Fruit fly (Drosophila melanogaster): ENCODE measurements around the gene CG5274.
A peak's percentile ranks its signal among the peaks of the same experiment; 100 is the strongest.

The CG5274 gene

dm6 chr3L:20432297-20432696, 4.8 kb upstream of the CG5274 start, which contains the start of the genes Las and Psn (continued):
- no peak for TF ChIP-seq Nf-YB (GFP tag; optimal IDR thresholded peaks at IDR 0.05)
- no peak for TF ChIP-seq h (optimal IDR thresholded peaks at IDR 0.05)
- TF ChIP-seq CG12071 (GFP tag; optimal IDR thresholded peaks at IDR 0.05) = no peak
- TF ChIP-seq Bgb (GFP tag; IDR thresholded peaks at IDR 0.05; ENCODE audit: partially characterized antibody) = 0 out of 2 replicates have a peak, but pooled peaks have one; percentile 32
- TF ChIP-seq Oaz (GFP tag; IDR thresholded peaks at IDR 0.05) = no peak
- TF ChIP-seq CG16779 (GFP tag; IDR thresholded peaks at IDR 0.05) = no peak
- TF ChIP-seq H15 (GFP tag; IDR thresholded peaks at IDR 0.05) = no peak
- no peak for TF ChIP-seq TFAM (GFP tag; optimal IDR thresholded peaks at IDR 0.05)
- TF ChIP-seq Hmx (GFP tag; optimal IDR thresholded peaks at IDR 0.05) = peak; percentile 3
- peak; percentile 60 for TF ChIP-seq MBD-R2 (GFP tag; IDR thresholded peaks at IDR 0.05)
- TF ChIP-seq CG6689 (GFP tag; IDR thresholded peaks at IDR 0.05) = no peak
- no peak for TF ChIP-seq tap (tag; optimal IDR thresholded peaks at IDR 0.05)
- TF ChIP-seq fru (optimal IDR thresholded peaks at IDR 0.05) = no peak
- no peak for TF ChIP-seq Mad (GFP tag; optimal IDR thresholded peaks at IDR 0.05)
- no peak for TF ChIP-seq Hr3 (GFP tag; optimal IDR thresholded peaks at IDR 0.05)
- no peak for TF ChIP-seq CG8765 (GFP tag; IDR thresholded peaks at IDR 0.05)
- TF ChIP-seq sc (optimal IDR thresholded peaks at IDR 0.05) = no peak
- TF ChIP-seq sc (GFP tag; optimal IDR thresholded peaks at IDR 0.05) = no peak
- peak; percentile 63 for TF ChIP-seq Dref (GFP tag; IDR thresholded peaks at IDR 0.05)
- TF ChIP-seq CG11456 (GFP tag; IDR thresholded peaks at IDR 0.05) = no peak
- TF ChIP-seq disco-r (GFP tag; optimal IDR thresholded peaks at IDR 0.05) = no peak
- no peak for TF ChIP-seq schlank (tag; optimal IDR thresholded peaks at IDR 0.05)
- no peak for TF ChIP-seq CG9215 (GFP tag; IDR thresholded peaks at IDR 0.05)
- TF ChIP-seq sisA (GFP tag; IDR thresholded peaks at IDR 0.05) = no peak
- no peak for TF ChIP-seq dati (GFP tag; IDR thresholded peaks at IDR 0.05)
- peak; percentile 51 for TF ChIP-seq CG4617 (GFP tag; optimal IDR thresholded peaks at IDR 0.05; ENCODE audit: borderline replicate concordance)
- no peak for TF ChIP-seq Hand (GFP tag; optimal IDR thresholded peaks at IDR 0.05)
- peak; percentile 9 for TF ChIP-seq tin (GFP tag; optimal IDR thresholded peaks at IDR 0.05)
- peak; percentile 88 for TF ChIP-seq sens (GFP tag)
- peak; percentile 28 to 76 for TF ChIP-seq Pdp1 (GFP tag; optimal IDR thresholded peaks at IDR 0.05)
- TF ChIP-seq Lim3 (GFP tag; IDR thresholded peaks at IDR 0.05) = no peak
- TF ChIP-seq cas (GFP tag; IDR thresholded peaks at IDR 0.05) = no peak
- peak; percentile 13 for TF ChIP-seq nom (GFP tag; optimal IDR thresholded peaks at IDR 0.05)
- TF ChIP-seq Opbp (GFP tag; IDR thresholded peaks at IDR 0.05; ENCODE audit: partially characterized antibody) = no peak
- TF ChIP-seq Sry-β (GFP tag; optimal IDR thresholded peaks at IDR 0.05) = no peak
- TF ChIP-seq CG1529 (GFP tag; optimal IDR thresholded peaks at IDR 0.05) = no peak
- TF ChIP-seq CG11504 (tag; optimal IDR thresholded peaks at IDR 0.05) = no peak
- TF ChIP-seq CG8944 (GFP tag; optimal IDR thresholded peaks at IDR 0.05) = no peak
- TF ChIP-seq CG2875 (GFP tag; optimal IDR thresholded peaks at IDR 0.05) = no peak
- no peak for TF ChIP-seq CG5180 (GFP tag; optimal IDR thresholded peaks at IDR 0.05)
- no peak for TF ChIP-seq wdn (GFP tag; IDR thresholded peaks at IDR 0.05)
- no peak for TF ChIP-seq CG10543 (GFP tag; optimal IDR thresholded peaks at IDR 0.05)
- TF ChIP-seq danr (GFP tag; IDR thresholded peaks at IDR 0.05) = no peak
- no peak for TF ChIP-seq klu (GFP tag; IDR thresholded peaks at IDR 0.05)
- TF ChIP-seq Tbp (GFP tag; optimal IDR thresholded peaks at IDR 0.05) = no peak
- TF ChIP-seq slou (GFP tag; optimal IDR thresholded peaks at IDR 0.05) = no peak
- TF ChIP-seq Hey (tag; optimal IDR thresholded peaks at IDR 0.05) = no peak
- TF ChIP-seq CG4360 (GFP tag; IDR thresholded peaks at IDR 0.05) = no peak
- no peak for TF ChIP-seq CG7372 (GFP tag; IDR thresholded peaks at IDR 0.05)
- no peak for TF ChIP-seq CG11560 (tag; IDR thresholded peaks at IDR 0.05)
- peak; percentile 70 for TF ChIP-seq trem (tag; optimal IDR thresholded peaks at IDR 0.05)
- TF ChIP-seq Usf (GFP tag; optimal IDR thresholded peaks at IDR 0.05) = no peak
- no peak for TF ChIP-seq stc (GFP tag; IDR thresholded peaks at IDR 0.05)
- no peak for TF ChIP-seq nerfin-1 (tag; optimal IDR thresholded peaks at IDR 0.05)

Measured in whole organism, embryonic.